Worm (Caenorhabditis elegans): ENCODE results near the gene F07E5.7.

DNA sequence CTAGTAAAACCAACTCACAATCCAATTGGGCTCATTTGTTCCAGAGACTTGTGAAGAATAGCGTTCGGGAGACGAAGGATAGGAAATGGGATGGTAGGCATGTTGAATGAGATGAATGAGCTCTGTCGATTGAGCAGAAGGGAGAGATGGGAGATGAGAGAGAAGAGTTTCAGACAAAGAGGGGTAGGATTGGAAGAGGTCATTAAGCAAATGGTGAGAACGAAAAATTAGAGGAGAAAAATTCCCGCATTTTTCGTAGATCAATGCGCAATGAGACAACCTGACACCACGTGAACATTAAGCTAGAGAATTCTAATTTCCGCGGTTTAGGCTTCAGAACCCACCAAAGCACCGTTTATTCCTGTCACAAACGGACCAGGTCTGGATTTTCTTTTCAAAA, 7.3 kb downstream of the F07E5.7 start, which contains the start of gene F07E5.13:
- TF ChIP-seq dpl-1 (GFP tag; optimal IDR thresholded peaks at IDR 0.05) = no peak
- no peak for TF ChIP-seq ztf-11 (tag; optimal IDR thresholded peaks at IDR 0.05)
- no peak for TF ChIP-seq unc-39 (tag; optimal IDR thresholded peaks at IDR 0.05)
- TF ChIP-seq aly-2 (tag; optimal IDR thresholded peaks at IDR 0.05) = no peak
- TF ChIP-seq ama-1 (optimal IDR thresholded peaks at IDR 0.05) = no peak
- TF ChIP-seq daf-12 (tag; optimal IDR thresholded peaks at IDR 0.05) = no peak
- no peak for TF ChIP-seq nhr-25 (tag; optimal IDR thresholded peaks at IDR 0.05; ENCODE audit: borderline replicate concordance, insufficient read depth)
- no peak for TF ChIP-seq egl-27 (tag; optimal IDR thresholded peaks at IDR 0.05)
- TF ChIP-seq rbr-2 (tag; optimal IDR thresholded peaks at IDR 0.05) = no peak
- TF ChIP-seq nhr-6 (tag; optimal IDR thresholded peaks at IDR 0.05) = no peak
- TF ChIP-seq daf-19 (GFP tag; conservative IDR thresholded peaks at IDR 0.05) = no peak
- TF ChIP-seq lin-29 (GFP tag; IDR thresholded peaks at IDR 0.05) = no peak
- no peak for TF ChIP-seq spr-3 (GFP tag; optimal IDR thresholded peaks at IDR 0.05)
